Worm (Caenorhabditis elegans): ENCODE results near the gene hot-4.

DNA sequence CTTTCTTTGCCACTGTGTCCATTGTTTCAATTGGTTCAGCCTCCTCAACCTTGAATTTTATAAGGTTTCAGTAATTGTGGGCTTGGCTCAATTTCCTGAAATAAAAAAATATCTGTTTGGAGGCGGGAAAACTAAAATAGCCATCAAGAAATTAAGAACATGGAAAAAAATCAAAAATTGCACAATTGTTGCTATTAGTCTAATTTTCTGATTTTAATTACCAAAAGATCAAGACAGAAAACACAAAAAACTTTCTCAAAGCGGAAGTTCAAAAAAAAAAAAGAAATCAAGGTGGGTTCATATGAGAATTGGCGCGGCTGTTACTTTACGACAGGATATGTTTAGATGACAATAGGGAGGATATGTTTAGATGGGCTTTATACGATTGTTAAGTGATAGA lies 13.7 kb downstream of the hot-4 start, which contains the start of gene esyt-2:
- no peak for TF ChIP-seq sea-2 (GFP tag; IDR thresholded peaks at IDR 0.05)
- TF ChIP-seq gei-17 (GFP tag; optimal IDR thresholded peaks at IDR 0.05), result no peak
- no peak for TF ChIP-seq F55B11.4 (tag; optimal IDR thresholded peaks at IDR 0.05; ENCODE audit: borderline replicate concordance, insufficient read depth)
- TF ChIP-seq D2030.7 (GFP tag; IDR thresholded peaks at IDR 0.05), result no peak
- no peak for TF ChIP-seq mxl-1 (tag; optimal IDR thresholded peaks at IDR 0.05)

Measured in whole organism, young adult.